Fruit fly (Drosophila melanogaster) whole organism, pupa: ENCODE results near the gene IFT46.

Experiments used
- CG10348 ChIP-seq: fragments of 200-800 bp; sonication (Bioruptor generic); IDR thresholded peaks from 2 replicates; pipeline ENCODE4 v1.3.6; 2022; ENCODE audit warnings: missing biosample characterization, missing genetic modification characterization
- CG12605 ChIP-seq: fragments of 200-800 bp; sonication (Bioruptor generic); IDR thresholded peaks from 2 replicates; pipeline ENCODE4 v1.3.6; 2022; ENCODE audit warnings: missing biosample characterization, missing genetic modification characterization
- CG14655 ChIP-seq: fragments of 200-800 bp; sonication (Bioruptor generic); optimal IDR thresholded peaks from 3 replicates; lab custom pipeline; 2017; ENCODE audit warnings: mild to moderate bottlenecking, missing biosample characterization, missing genetic modification reagents, missing genetic modification characterization
- CG17806 ChIP-seq: fragments of 200-800 bp; sonication (Bioruptor generic); optimal IDR thresholded peaks from 2 replicates; lab custom pipeline; 2018; ENCODE audit warnings: missing biosample characterization, mild to moderate bottlenecking, missing genetic modification characterization, moderate library complexity
- CG34367 ChIP-seq: fragments of 200-800 bp; sonication (Bioruptor generic); optimal IDR thresholded peaks from 2 replicates; lab custom pipeline; 2018; ENCODE audit warnings: missing biosample characterization, mild to moderate bottlenecking, missing genetic modification characterization
- CG8159 ChIP-seq: fragments of 200-800 bp; sonication (Bioruptor generic); optimal IDR thresholded peaks from 3 replicates; lab custom pipeline; 2018; ENCODE audit warnings: missing biosample characterization, mild to moderate bottlenecking, missing genetic modification characterization, moderate library complexity
- CG8301 ChIP-seq: fragments of 200-800 bp; sonication (Bioruptor generic); optimal IDR thresholded peaks from 2 replicates; lab custom pipeline; 2018; ENCODE audit warnings: missing biosample characterization, mild to moderate bottlenecking, missing genetic modification characterization
- CG9948 ChIP-seq: fragments of 200-800 bp; sonication (Bioruptor generic); optimal IDR thresholded peaks from 2 replicates; lab custom pipeline; 2018; ENCODE audit warnings: missing biosample characterization, mild to moderate bottlenecking, missing genetic modification characterization, moderate library complexity
- EcR ChIP-seq: fragments of 200-800 bp; sonication (Bioruptor generic); optimal IDR thresholded peaks from 3 replicates; lab custom pipeline; 2019; ENCODE audit warnings: missing biosample characterization, missing genetic modification characterization, mild to moderate bottlenecking, moderate library complexity, missing genetic modification reagents
- Ets98B ChIP-seq: fragments of 200-800 bp; sonication (Bioruptor generic); IDR thresholded peaks from 2 replicates; pipeline ENCODE4 v1.3.6; 2022; ENCODE audit warnings: missing biosample characterization, missing genetic modification characterization
- Pif1A ChIP-seq: fragments of 200-800 bp; sonication (Bioruptor generic); optimal IDR thresholded peaks from 3 replicates; lab custom pipeline; 2016; ENCODE audit warnings: missing biosample characterization, missing genetic modification characterization
- Pif1B ChIP-seq: fragments of 200-800 bp; sonication (Bioruptor generic); optimal IDR thresholded peaks from 3 replicates; lab custom pipeline; 2016; ENCODE audit warnings: missing biosample characterization, missing genetic modification characterization
- Snoo ChIP-seq: fragments of 200-800 bp; sonication (Bioruptor generic); optimal IDR thresholded peaks from 3 replicates; lab custom pipeline; 2017; ENCODE audit warnings: missing biosample characterization, mild to moderate bottlenecking, missing genetic modification characterization, inconsistent platforms

DNA sequence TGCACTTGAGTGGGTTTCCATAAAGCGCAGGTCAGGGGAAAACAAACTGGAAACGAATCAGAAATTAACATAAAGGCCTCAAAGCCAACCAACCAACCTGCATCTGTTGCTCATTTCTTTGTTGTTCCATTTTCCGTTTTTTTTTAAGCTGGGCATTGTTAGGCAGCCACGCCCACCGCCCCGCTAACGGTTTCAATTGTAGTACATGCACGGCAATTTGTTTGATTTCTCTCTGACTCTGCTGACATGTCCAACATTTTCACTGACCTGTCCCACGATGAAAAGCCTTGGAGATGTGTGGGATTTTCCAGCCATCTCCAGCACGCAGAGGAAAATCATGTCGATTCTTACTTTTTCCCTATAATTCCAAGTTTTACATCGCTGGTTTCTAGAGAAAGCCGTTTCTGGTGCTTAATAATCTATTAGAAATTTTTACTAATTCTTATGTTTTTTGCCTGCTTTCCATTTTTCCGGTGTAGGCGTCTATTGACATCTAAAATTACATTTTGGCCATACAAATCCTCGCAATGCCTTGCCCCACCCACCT, 40.9 kb upstream of the IFT46 start:
- TF ChIP-seq Ets98B (GFP tag; lab: Robert Waterston, UW) (no peak), CG17806 (tag; lab: Kevin White, UChicago) (no peak), CG9948 (tag; lab: Kevin White, UChicago) (no peak), Snoo (tag; lab: Kevin White, UChicago) (no peak), CG14655 (GFP tag; lab: Kevin White, UChicago) (no peak), Pif1A (no peak), CG10348 (GFP tag; lab: Robert Waterston, UW) (no peak), EcR (GFP tag; lab: Kevin White, UChicago) (no peak), CG8159 (tag; lab: Kevin White, UChicago) (no peak), Pif1B (no peak), CG34367 (no peak), CG8301 (tag; lab: Kevin White, UChicago) (no peak), CG12605 (no peak)
